Worm (Caenorhabditis elegans): ENCODE results near the gene Y46G5A.22.

The Y46G5A.22 gene

ce11 chrII:12768167-12768712 is 50.1 kb downstream of the Y46G5A.22 start, which contains the start of the genes vps-2 and tiar-2 (continued):
- TF ChIP-seq lin-38 (GFP tag; IDR thresholded peaks at IDR 0.05), result peak; percentile 94

ce11 chrII:12767258-12767824 is 51.0 kb downstream of the Y46G5A.22 start:
- TF ChIP-seq lin-29 (GFP tag; IDR thresholded peaks at IDR 0.05), result no peak
- TF ChIP-seq mep-1 (tag; optimal IDR thresholded peaks at IDR 0.05), result no peak
- no peak for TF ChIP-seq mxl-2 (GFP tag; conservative IDR thresholded peaks at IDR 0.05)
- TF ChIP-seq set-16 (GFP tag; IDR thresholded peaks at IDR 0.05), result peak; percentile 86

Data from whole organism, L4 larva.